Worm (Caenorhabditis elegans) whole organism, L4 larva: Measurements from ENCODE around the gene spp-16.

ENCODE experiments used
- D1046.2 ChIP-seq: fragments of 200-800 bp; sonication (Bioruptor generic); IDR thresholded peaks from 2 replicates; pipeline ENCODE4 v1.3.6; 2022; ENCODE audit warnings: missing genetic modification characterization, missing compliant biosample characterization
- T26A8.4 ChIP-seq: fragments of 200-800 bp; sonication (Bioruptor generic); IDR thresholded peaks from 2 replicates; pipeline ENCODE4 v1.3.6; 2022; ENCODE audit warnings: missing genetic modification characterization, missing compliant biosample characterization
- Y75B8A.6 ChIP-seq: fragments of 200-800 bp; sonication (Bioruptor generic); IDR thresholded peaks from 2 replicates; pipeline ENCODE4 v1.3.6; 2022; ENCODE audit warnings: missing genetic modification reagents, missing genetic modification characterization, missing compliant biosample characterization
- aha-1 ChIP-seq: fragments of 150-350 bp; peaks from one replicate; lab custom pipeline; 2014; ENCODE audit warnings: missing biosample characterization, missing genetic modification characterization
- attf-4 ChIP-seq: sonication (generic microtip); optimal IDR thresholded peaks from 3 replicates; lab custom pipeline; 2017; ENCODE audit warnings: missing biosample characterization, missing genetic modification characterization
- ceh-20 ChIP-seq: fragments of 200-800 bp; sonication (Bioruptor generic); IDR thresholded peaks from 2 replicates; pipeline ENCODE4 v1.3.6; 2022; ENCODE audit warnings: missing genetic modification reagents, missing genetic modification characterization, missing compliant biosample characterization
- ceh-32 ChIP-seq: sonication (generic microtip); optimal IDR thresholded peaks from 2 replicates; lab custom pipeline; 2016; ENCODE audit warnings: mild to moderate bottlenecking, missing genetic modification characterization, missing compliant biosample characterization; ENCODE audit not compliant: poor library complexity
- ceh-62 ChIP-seq: sonication (generic microtip); optimal IDR thresholded peaks from 2 replicates; lab custom pipeline; 2017; ENCODE audit warnings: missing biosample characterization, missing genetic modification characterization
- ctbp-1 ChIP-seq: fragments of 200-800 bp; sonication (Bioruptor generic); IDR thresholded peaks from 2 replicates; pipeline ENCODE4 v1.3.6; 2022; ENCODE audit warnings: missing genetic modification reagents, missing genetic modification characterization, missing compliant biosample characterization
- daf-12 ChIP-seq: fragments of 150-350 bp; optimal IDR thresholded peaks from 2 replicates; lab custom pipeline; 2014; ENCODE audit warnings: missing biosample characterization, missing genetic modification reagents, missing genetic modification characterization
- daf-16 ChIP-seq, 3 experiments: sonication (generic microtip); optimal IDR thresholded peaks; 2 replicates each; lab custom pipeline; 2016 to 2017; ENCODE audit warnings: missing genetic modification characterization in 3 of 3, missing genetic modification reagents in 3 of 3, mild to moderate bottlenecking in 2 of 3, missing compliant biosample characterization in 2 of 3, missing biosample characterization in 1 of 3, moderate library complexity in 1 of 3
- dmd-6 ChIP-seq: fragments of 200-800 bp; sonication (Bioruptor generic); IDR thresholded peaks from 2 replicates; pipeline ENCODE4 v1.3.6; 2022; ENCODE audit warnings: missing genetic modification reagents, missing genetic modification characterization, missing compliant biosample characterization
- dpl-1 ChIP-seq: fragments of 150-350 bp; optimal IDR thresholded peaks from 2 replicates; lab custom pipeline; 2014; ENCODE audit warnings: missing biosample characterization, missing genetic modification reagents, missing genetic modification characterization
- duxl-1 ChIP-seq: sonication (generic microtip); optimal IDR thresholded peaks from 2 replicates; lab custom pipeline; 2016; ENCODE audit warnings: mild to moderate bottlenecking, missing genetic modification characterization, moderate library complexity, missing compliant biosample characterization; ENCODE audit not compliant: poor library complexity
- dve-1 ChIP-seq: sonication (generic microtip); optimal IDR thresholded peaks from 2 replicates; lab custom pipeline; 2017; ENCODE audit warnings: antibody characterized with exemption, mild to moderate bottlenecking, missing genetic modification characterization, missing compliant biosample characterization; ENCODE audit not compliant: insufficient read depth
- egl-43 ChIP-seq: fragments of 200-800 bp; sonication (Bioruptor generic); IDR thresholded peaks from 2 replicates; pipeline ENCODE4 v1.3.6; 2022; ENCODE audit warnings: missing genetic modification reagents, missing genetic modification characterization, missing compliant biosample characterization
- hif-1 ChIP-seq, 2 experiments: sonication (generic microtip); optimal IDR thresholded peaks; 2 replicates each; lab custom pipeline; 2016 to 2017; ENCODE audit warnings: missing compliant biosample characterization in 2 of 2, missing genetic modification characterization in 2 of 2, missing genetic modification reagents in 2 of 2, missing genotype in 2 of 2, mild to moderate bottlenecking in 1 of 2
- hlh-11 ChIP-seq: fragments of 200-800 bp; sonication (Bioruptor generic); optimal IDR thresholded peaks from 2 replicates; lab custom pipeline; 2018; ENCODE audit warnings: mild to moderate bottlenecking, missing genetic modification characterization, missing compliant biosample characterization
- hlh-30 ChIP-seq: sonication (generic microtip); optimal IDR thresholded peaks from 2 replicates; lab custom pipeline; 2017; ENCODE audit warnings: antibody characterized with exemption, mild to moderate bottlenecking, missing genetic modification characterization, missing compliant biosample characterization; ENCODE audit not compliant: insufficient read depth
- lim-7 ChIP-seq: fragments of 200-800 bp; sonication (Bioruptor generic); IDR thresholded peaks from 2 replicates; pipeline ENCODE4 v1.3.6; 2022; ENCODE audit warnings: missing genetic modification characterization, missing compliant biosample characterization
- lin-1 ChIP-seq: fragments of 200-800 bp; sonication (Bioruptor generic); IDR thresholded peaks from 2 replicates; pipeline ENCODE4 v1.3.6; 2022; ENCODE audit warnings: missing genetic modification reagents, missing genetic modification characterization, missing compliant biosample characterization
- lin-38 ChIP-seq: fragments of 200-800 bp; sonication (Bioruptor generic); IDR thresholded peaks from 2 replicates; pipeline ENCODE4 v1.3.6; 2022; ENCODE audit warnings: missing genetic modification reagents, missing genetic modification characterization, missing compliant biosample characterization
- lsy-2 ChIP-seq, 2 experiments: fragments of 150-350 bp in 1 of 2; sonication (generic microtip) in 1 of 2; optimal IDR thresholded peaks; 2 replicates each; lab custom pipeline; 2014 to 2017; ENCODE audit warnings: missing biosample characterization in 2 of 2, missing genetic modification characterization in 2 of 2
- madf-9 ChIP-seq: fragments of 200-800 bp; sonication (Bioruptor generic); conservative IDR thresholded peaks from 2 replicates; pipeline ENCODE4 v1.3.6; 2022; ENCODE audit warnings: missing genetic modification reagents, missing genetic modification characterization, missing compliant biosample characterization
- mdl-1 ChIP-seq, 2 experiments: fragments of 150-350 bp in 1 of 2; sonication (generic microtip) in 1 of 2; optimal IDR thresholded peaks; 2 replicates each; lab custom pipeline; 2014 to 2017; ENCODE audit warnings: missing biosample characterization in 2 of 2, missing genetic modification characterization in 2 of 2
- mep-1 ChIP-seq: fragments of 150-350 bp; sonication (generic microtip); optimal IDR thresholded peaks from 3 replicates; lab custom pipeline; 2014; ENCODE audit warnings: missing biosample characterization, missing genetic modification characterization
- nhr-10 ChIP-seq: fragments of 150-350 bp; optimal IDR thresholded peaks from 2 replicates; lab custom pipeline; 2014; ENCODE audit warnings: missing biosample characterization, missing genetic modification characterization
- nhr-11 ChIP-seq: fragments of 150-350 bp; optimal IDR thresholded peaks from 2 replicates; lab custom pipeline; 2014; ENCODE audit warnings: missing biosample characterization, missing genetic modification characterization
- nhr-25 ChIP-seq: sonication (generic microtip); optimal IDR thresholded peaks from 2 replicates; lab custom pipeline; 2017; ENCODE audit warnings: missing genetic modification characterization, mild to moderate bottlenecking, missing compliant biosample characterization, antibody characterized with exemption, moderate library complexity, borderline replicate concordance; ENCODE audit not compliant: insufficient read depth
- nhr-28 ChIP-seq: fragments of 150-350 bp; optimal IDR thresholded peaks from 2 replicates; lab custom pipeline; 2014; ENCODE audit warnings: missing biosample characterization, missing genetic modification characterization
- nhr-48 ChIP-seq: sonication (generic microtip); optimal IDR thresholded peaks from 2 replicates; lab custom pipeline; 2016; ENCODE audit warnings: mild to moderate bottlenecking, missing genetic modification characterization, missing compliant biosample characterization
- nhr-76 ChIP-seq: fragments of 150-350 bp; optimal IDR thresholded peaks from 2 replicates; lab custom pipeline; 2014; ENCODE audit warnings: missing biosample characterization, missing genetic modification characterization
- nhr-77 ChIP-seq: fragments of 150-350 bp; optimal IDR thresholded peaks from 2 replicates; lab custom pipeline; 2014; ENCODE audit warnings: missing biosample characterization, missing genetic modification characterization
- pqm-1 ChIP-seq: sonication (generic microtip); optimal IDR thresholded peaks from 2 replicates; lab custom pipeline; 2017; ENCODE audit warnings: missing biosample characterization, missing genetic modification characterization
- sdz-12 ChIP-seq: fragments of 200-800 bp; sonication (Bioruptor generic); optimal IDR thresholded peaks from 2 replicates; lab custom pipeline; 2018; ENCODE audit warnings: mild to moderate bottlenecking, missing genetic modification characterization, missing compliant biosample characterization
- set-16 ChIP-seq: fragments of 200-800 bp; sonication (Bioruptor generic); IDR thresholded peaks from 2 replicates; pipeline ENCODE4 v1.3.6; 2022; ENCODE audit warnings: missing genetic modification reagents, missing genetic modification characterization, missing compliant biosample characterization
- snpc-1.2 ChIP-seq: fragments of 200-800 bp; sonication (Bioruptor generic); IDR thresholded peaks from 2 replicates; pipeline ENCODE4 v1.3.6; 2022; ENCODE audit warnings: missing genetic modification reagents, missing genetic modification characterization, missing compliant biosample characterization
- snpc-4 ChIP-seq: fragments of 150-350 bp; optimal IDR thresholded peaks from 2 replicates; lab custom pipeline; 2014; ENCODE audit warnings: missing biosample characterization, missing genetic modification characterization
- spr-1 ChIP-seq: sonication (generic microtip); optimal IDR thresholded peaks from 2 replicates; lab custom pipeline; 2016; ENCODE audit warnings: mild to moderate bottlenecking, missing genetic modification characterization, missing compliant biosample characterization
- unc-62 ChIP-seq, 3 experiments: fragments of 150-350 bp in 1 of 3; sonication (generic microtip); optimal IDR thresholded peaks in 2 of 3; peaks in 1 of 3; 1 replicate in 1 of 3; 2 replicates in 2 of 3; lab custom pipeline; 2014 to 2017; ENCODE audit warnings: missing biosample characterization in 3 of 3, missing genetic modification characterization in 3 of 3, missing genetic modification reagents in 3 of 3, missing genotype in 1 of 3
- zfp-3 ChIP-seq: fragments of 200-800 bp; sonication (Bioruptor generic); conservative IDR thresholded peaks from 2 replicates; pipeline ENCODE4 v1.3.6; 2022; ENCODE audit warnings: missing genetic modification reagents, missing genetic modification characterization, missing compliant biosample characterization
- zip-2 ChIP-seq: fragments of 150-350 bp; optimal IDR thresholded peaks from 2 replicates; lab custom pipeline; 2014; ENCODE audit warnings: missing biosample characterization, missing genetic modification characterization
- ztf-7 ChIP-seq: fragments of 150-350 bp; optimal IDR thresholded peaks from 2 replicates; lab custom pipeline; 2014; ENCODE audit warnings: missing biosample characterization, missing genetic modification characterization

spp-16 gene

DNA sequence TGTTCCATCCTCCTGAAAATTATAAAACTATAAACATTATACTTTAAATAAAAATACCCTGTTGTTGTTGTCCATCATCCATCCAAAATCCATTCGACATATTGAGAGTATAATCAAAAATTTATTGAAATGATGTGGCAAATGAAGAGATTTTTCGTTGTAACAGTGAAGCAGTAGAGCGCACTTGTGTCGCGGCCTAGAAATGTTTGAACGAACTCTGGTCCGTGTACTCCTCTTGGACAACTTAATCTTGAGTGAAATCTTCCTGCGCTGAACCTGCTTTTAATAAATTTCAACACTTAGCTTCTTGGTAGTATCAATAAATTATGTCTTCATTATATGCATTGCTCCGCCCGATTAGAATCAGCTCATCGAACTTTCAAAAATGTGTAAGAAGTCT lies 6.5 kb downstream of the spp-16 start, which contains the start of the genes F32D8.14 and F32D8.5 (continued):
- TF ChIP-seq pqm-1 (peak; percentile 1), mdl-1 (tag; optimal IDR thresholded peaks at IDR 0.05; lab: Kevin White, UChicago) (no peak), nhr-77 (tag; lab: Kevin White, UChicago) (peak; percentile 64), daf-12 (tag; lab: Kevin White, UChicago) (no peak), ceh-32 (tag; lab: Kevin White, UChicago) (no peak), attf-4 (tag; lab: Kevin White, UChicago) (no peak), Y75B8A.6 (GFP tag; lab: Robert Waterston, UW) (no peak), ceh-62 (tag; lab: Kevin White, UChicago) (no peak), dpl-1 (GFP tag; lab: Kevin White, UChicago) (peak; percentile 83), D1046.2 (GFP tag; lab: Robert Waterston, UW) (no peak), egl-43 (GFP tag; lab: Robert Waterston, UW) (no peak), T26A8.4 (GFP tag; lab: Robert Waterston, UW) (peak; percentile 59), spr-1 (tag; lab: Kevin White, UChicago) (peak; percentile 32)

ce11 chrV:10893510-10894128 lies 7.5 kb downstream of the spp-16 start, which contains the start of gene F32D8.4:
Gene F32D8.4, minus strand, starts transcription at chrV:10893560.
- TF ChIP-seq zip-2 (tag; lab: Kevin White, UChicago) (no peak), aha-1 (peak; percentile 57)

- TF ChIP-seq hif-1 (tag; optimal IDR thresholded peaks at IDR 0.05; lab: Kevin White, UChicago): peak in 1 of 2 experiments; percentile 85
- TF ChIP-seq hlh-30 (tag; lab: Kevin White, UChicago): peak; percentile 39
- no peak for TF ChIP-seq lin-1 (GFP tag; lab: Robert Waterston, UW)
- no peak for TF ChIP-seq D1046.2 (GFP tag; lab: Robert Waterston, UW)
- TF ChIP-seq mep-1 (tag; lab: Kevin White, UChicago): peak; percentile 34
- no peak for TF ChIP-seq snpc-4
- TF ChIP-seq unc-62 (GFP tag; optimal IDR thresholded peaks at IDR 0.05 in 1 of 2; lab: Kevin White, UChicago): peak in 1 of 2 experiments; percentile 97
- no peak for TF ChIP-seq unc-62 (tag; optimal IDR thresholded peaks at IDR 0.05; lab: Kevin White, UChicago)
- no peak for TF ChIP-seq nhr-76 (tag; lab: Kevin White, UChicago)
- no peak for TF ChIP-seq spr-1 (tag; lab: Kevin White, UChicago)
- no peak for TF ChIP-seq sdz-12 (GFP tag; lab: Kevin White, UChicago)
- peak in 1 of 2 experiments; percentile 42 for TF ChIP-seq mdl-1 (tag; optimal IDR thresholded peaks at IDR 0.05; lab: Kevin White, UChicago)
- no peak for TF ChIP-seq set-16 (GFP tag; lab: Robert Waterston, UW)
- TF ChIP-seq duxl-1 (tag; lab: Kevin White, UChicago): peak; percentile 13
- no peak for TF ChIP-seq T26A8.4 (GFP tag; lab: Robert Waterston, UW)
- TF ChIP-seq ztf-7 (tag; lab: Kevin White, UChicago): no peak
- TF ChIP-seq nhr-28: peak; percentile 73
- TF ChIP-seq daf-16 (GFP tag; optimal IDR thresholded peaks at IDR 0.05; lab: Kevin White, UChicago): no peak
- TF ChIP-seq daf-16 (tag; optimal IDR thresholded peaks at IDR 0.05; lab: Kevin White, UChicago): peak; percentile 58
- TF ChIP-seq zfp-3 (GFP tag; lab: Robert Waterston, UW): no peak
- peak; percentile 61 for TF ChIP-seq dve-1 (tag; lab: Kevin White, UChicago)
- TF ChIP-seq lin-38 (GFP tag; lab: Robert Waterston, UW): peak; percentile 48; the same call in 1 of the 2 replicates
- TF ChIP-seq hlh-11 (tag; lab: Kevin White, UChicago): peak; percentile 45
- TF ChIP-seq madf-9 (GFP tag; lab: Robert Waterston, UW): no peak
- no peak for TF ChIP-seq ceh-20
- TF ChIP-seq ceh-32 (tag; lab: Kevin White, UChicago): no peak
- no peak for TF ChIP-seq daf-12 (tag; lab: Kevin White, UChicago)
- TF ChIP-seq nhr-77 (tag; lab: Kevin White, UChicago): peak; percentile 22
- peak; percentile 6 for TF ChIP-seq nhr-48 (tag; lab: Kevin White, UChicago)
- TF ChIP-seq lim-7 (GFP tag; lab: Robert Waterston, UW): no peak
- TF ChIP-seq snpc-1.2 (GFP tag; lab: Robert Waterston, UW): no peak
- TF ChIP-seq nhr-25: no peak
- 0 out of 2 replicates have a peak, but pooled peaks have one; percentile 17 for TF ChIP-seq ctbp-1 (GFP tag; lab: Robert Waterston, UW)
- peak; percentile 56 for TF ChIP-seq aha-1
- TF ChIP-seq dmd-6 (GFP tag; lab: Robert Waterston, UW): peak; percentile 58
- TF ChIP-seq lsy-2 (tag; optimal IDR thresholded peaks at IDR 0.05; lab: Kevin White, UChicago): peak in 1 of 2 experiments; percentile 57
- peak; percentile 56 for TF ChIP-seq nhr-10 (tag; lab: Kevin White, UChicago)
- TF ChIP-seq nhr-11 (tag; lab: Kevin White, UChicago): peak; percentile 47
Measured at ce11 chrV:10890980-10891379, 10.1 kb downstream of the spp-16 start, which contains the start of gene F32D8.12. Gene F32D8.12, minus strand, starts transcription at chrV:10891027.
